Worm (Caenorhabditis elegans): ENCODE results near the gene clc-27.

clc-27 gene

ce11 chrIII:1054096-1054495, 45.9 kb downstream of the clc-27 start:
- TF ChIP-seq W03F9.2 (tag; optimal IDR thresholded peaks at IDR 0.05) (no peak), him-1 (tag; optimal IDR thresholded peaks at IDR 0.05) (no peak), dao-5 (tag; optimal IDR thresholded peaks at IDR 0.05) (no peak)

ce11 chrIII:1058074-1058473, 49.9 kb downstream of the clc-27 start:
- no peak for TF ChIP-seq dao-5 (tag; optimal IDR thresholded peaks at IDR 0.05)
- TF ChIP-seq him-1 (tag; optimal IDR thresholded peaks at IDR 0.05): no peak
- no peak for TF ChIP-seq W03F9.2 (tag; optimal IDR thresholded peaks at IDR 0.05)

- TF ChIP-seq dao-5 (tag; optimal IDR thresholded peaks at IDR 0.05): no peak
- no peak for TF ChIP-seq W03F9.2 (tag; optimal IDR thresholded peaks at IDR 0.05)
- no peak for TF ChIP-seq him-1 (tag; optimal IDR thresholded peaks at IDR 0.05)
These were observed 50.7 kb downstream of the clc-27 start for ce11 chrIII:1058881-1059280.

All from whole organism, L4/young adult.